Worm (Caenorhabditis elegans) whole organism, early embryonic: Measurements from ENCODE around the gene fubl-1.

Experiments
- B0310.2 ChIP-seq: sonication (generic microtip); optimal IDR thresholded peaks from 2 replicates; lab custom pipeline; 2016; ENCODE audit warnings: mild to moderate bottlenecking, missing genetic modification characterization, missing compliant biosample characterization
- ama-1 ChIP-seq: fragments of 150-350 bp; optimal IDR thresholded peaks from 2 replicates; lab custom pipeline; 2014
- ceh-13 ChIP-seq: fragments of 200-800 bp; sonication (Bioruptor generic); optimal IDR thresholded peaks from 2 replicates; lab custom pipeline; 2018; ENCODE audit warnings: mild to moderate bottlenecking, missing genetic modification characterization, missing compliant biosample characterization
- ceh-36 ChIP-seq: sonication (generic microtip); optimal IDR thresholded peaks from 2 replicates; lab custom pipeline; 2016; ENCODE audit warnings: missing genetic modification characterization, inconsistent platforms, missing compliant biosample characterization
- ets-7 ChIP-seq: sonication (generic microtip); optimal IDR thresholded peaks from 2 replicates; lab custom pipeline; 2016; ENCODE audit warnings: missing genotype, missing genetic modification characterization, missing compliant biosample characterization
- flt-1 ChIP-seq: fragments of 200-800 bp; sonication (Bioruptor generic); IDR thresholded peaks from 2 replicates; pipeline ENCODE4 v1.3.6; 2022; ENCODE audit warnings: missing genetic modification characterization, missing compliant biosample characterization
- hmbx-1 ChIP-seq: sonication (generic microtip); optimal IDR thresholded peaks from 2 replicates; lab custom pipeline; 2016; ENCODE audit warnings: mild to moderate bottlenecking, missing genetic modification characterization, missing compliant biosample characterization
- hmg-4 ChIP-seq: fragments of 200-800 bp; sonication (Bioruptor generic); optimal IDR thresholded peaks from 2 replicates; lab custom pipeline; 2018; ENCODE audit warnings: mild to moderate bottlenecking, missing genetic modification characterization, missing compliant biosample characterization
- hnd-1 ChIP-seq: sonication (generic microtip); optimal IDR thresholded peaks from 2 replicates; lab custom pipeline; 2016; ENCODE audit warnings: missing genetic modification characterization, missing compliant biosample characterization
- pes-1 ChIP-seq: fragments of 200-800 bp; sonication (Bioruptor generic); IDR thresholded peaks from 2 replicates; pipeline ENCODE4 v1.3.6; 2022; ENCODE audit warnings: missing genetic modification reagents, missing genetic modification characterization, missing compliant biosample characterization
- scrt-1 ChIP-seq: fragments of 200-800 bp; sonication (Bioruptor generic); IDR thresholded peaks from 2 replicates; pipeline ENCODE4 v1.3.6; 2022; ENCODE audit warnings: missing genetic modification characterization, missing compliant biosample characterization
- sea-1 ChIP-seq: fragments of 200-800 bp; sonication (Bioruptor generic); conservative IDR thresholded peaks from 2 replicates; pipeline ENCODE4 v1.3.6; 2022; ENCODE audit warnings: missing genetic modification characterization, missing compliant biosample characterization
- tbx-37 ChIP-seq: fragments of 200-800 bp; sonication (Bioruptor generic); conservative IDR thresholded peaks from 2 replicates; pipeline ENCODE4 v1.3.6; 2022; ENCODE audit warnings: missing genetic modification reagents, missing genetic modification characterization, missing compliant biosample characterization
- tra-4 ChIP-seq: sonication (generic microtip); optimal IDR thresholded peaks from 2 replicates; lab custom pipeline; 2017; ENCODE audit warnings: missing genetic modification characterization, missing compliant biosample characterization

- no peak for TF ChIP-seq hmg-4 (GFP tag; lab: Kevin White, UChicago)
- no peak for TF ChIP-seq B0310.2
- no peak for TF ChIP-seq ama-1 (lab: Kevin White, UChicago)
- no peak for TF ChIP-seq ceh-13
- no peak for TF ChIP-seq scrt-1 (GFP tag; lab: Robert Waterston, UW)
- no peak for TF ChIP-seq ets-7 (tag; lab: Kevin White, UChicago)
- no peak for TF ChIP-seq hnd-1 (tag; lab: Kevin White, UChicago)
- TF ChIP-seq tbx-37 (GFP tag; lab: Robert Waterston, UW), result no peak
- no peak for TF ChIP-seq tra-4
- no peak for TF ChIP-seq ceh-36
- no peak for TF ChIP-seq flt-1 (GFP tag; lab: Robert Waterston, UW)
- TF ChIP-seq pes-1 (GFP tag; lab: Robert Waterston, UW), result no peak
- no peak for TF ChIP-seq hmbx-1
- TF ChIP-seq sea-1 (GFP tag; lab: Robert Waterston, UW), result no peak
Measured at ce11 chrV:10249515-10249914, 10.8 kb upstream of the fubl-1 start.
